Worm (Caenorhabditis elegans) whole organism, L2 larva: ENCODE data around the gene F32H5.4.

Experiments used
- R02D3.7 ChIP-seq: fragments of 150-350 bp; optimal IDR thresholded peaks from 2 replicates; lab custom pipeline; 2014; ENCODE audit warnings: missing biosample characterization, missing genetic modification characterization
- alr-1 ChIP-seq: fragments of 150-350 bp; optimal IDR thresholded peaks from 2 replicates; lab custom pipeline; 2014; ENCODE audit warnings: missing biosample characterization, missing genetic modification characterization
- blmp-1 ChIP-seq: sonication (generic microtip); optimal IDR thresholded peaks from 2 replicates; lab custom pipeline; 2017; ENCODE audit warnings: missing genetic modification characterization, mild to moderate bottlenecking, missing compliant biosample characterization, antibody characterized with exemption, moderate library complexity; ENCODE audit not compliant: insufficient read depth
- elt-3 ChIP-seq: sonication (generic microtip); optimal IDR thresholded peaks from 2 replicates; lab custom pipeline; 2017; ENCODE audit warnings: missing biosample characterization, missing genetic modification characterization
- fos-1 ChIP-seq: fragments of 150-350 bp; optimal IDR thresholded peaks from 2 replicates; lab custom pipeline; 2014; ENCODE audit warnings: missing biosample characterization, missing genetic modification characterization
- gmeb-1 ChIP-seq: fragments of 150-350 bp; optimal IDR thresholded peaks from 2 replicates; lab custom pipeline; 2014; ENCODE audit warnings: missing biosample characterization, missing genetic modification characterization
- lin-39 ChIP-seq: fragments of 150-350 bp; optimal IDR thresholded peaks from 2 replicates; lab custom pipeline; 2014; ENCODE audit warnings: missing biosample characterization, missing genetic modification reagents, missing genetic modification characterization
- mbf-1 ChIP-seq: sonication (generic microtip); optimal IDR thresholded peaks from 2 replicates; lab custom pipeline; 2017; ENCODE audit warnings: missing biosample characterization, missing genetic modification characterization
- nhr-129 ChIP-seq: fragments of 150-350 bp; optimal IDR thresholded peaks from 2 replicates; lab custom pipeline; 2014; ENCODE audit warnings: missing biosample characterization, missing genetic modification characterization
- nhr-237 ChIP-seq: fragments of 150-350 bp; optimal IDR thresholded peaks from 2 replicates; lab custom pipeline; 2014; ENCODE audit warnings: missing biosample characterization, missing genetic modification characterization
- nhr-25 ChIP-seq: fragments of 150-350 bp; sonication (generic microtip); optimal IDR thresholded peaks from 3 replicates; lab custom pipeline; 2014; ENCODE audit warnings: missing biosample characterization, missing genetic modification characterization
- sma-3 ChIP-seq: sonication (generic microtip); optimal IDR thresholded peaks from 2 replicates; lab custom pipeline; 2016; ENCODE audit warnings: missing genetic modification reagents, missing genetic modification characterization, missing compliant biosample characterization
- zag-1 ChIP-seq: fragments of 150-350 bp; optimal IDR thresholded peaks from 2 replicates; lab custom pipeline; 2014; ENCODE audit warnings: missing biosample characterization, missing genetic modification characterization
- ztf-11 ChIP-seq: sonication (generic microtip); optimal IDR thresholded peaks from 2 replicates; lab custom pipeline; 2017; ENCODE audit warnings: missing biosample characterization, missing genetic modification characterization

ce11 chrV:13374532-13374931 is 14.2 kb downstream of the F32H5.4 start:
- TF ChIP-seq nhr-237 (no peak), sma-3 (GFP tag; lab: Kevin White, UChicago) (peak; percentile 50), lin-39 (no peak), fos-1 (peak; percentile 37), alr-1 (tag; lab: Kevin White, UChicago) (no peak), nhr-25 (tag; lab: Kevin White, UChicago) (peak; percentile 84), mbf-1 (no peak), nhr-129 (tag; lab: Kevin White, UChicago) (peak; percentile 13), ztf-11 (tag; lab: Kevin White, UChicago) (no peak), gmeb-1 (tag; lab: Kevin White, UChicago) (no peak), blmp-1 (peak; percentile 15), zag-1 (tag; lab: Kevin White, UChicago) (no peak), elt-3 (tag; lab: Kevin White, UChicago) (no peak), R02D3.7 (tag; lab: Kevin White, UChicago) (no peak)
